Worm (Caenorhabditis elegans) whole organism, L1 larva: ENCODE results near the gene cyp-31A3.

Source experiments
- C16A3.4 ChIP-seq: fragments of 150-350 bp; optimal IDR thresholded peaks from 2 replicates; lab custom pipeline; 2014; ENCODE audit warnings: missing biosample characterization, missing genetic modification characterization
- F16B12.6 ChIP-seq: fragments of 150-350 bp; optimal IDR thresholded peaks from 2 replicates; lab custom pipeline; 2014; ENCODE audit warnings: missing biosample characterization, missing genetic modification characterization
- aly-2 ChIP-seq: fragments of 150-350 bp; optimal IDR thresholded peaks from 2 replicates; lab custom pipeline; 2014; ENCODE audit warnings: missing biosample characterization, missing genetic modification characterization
- ama-1 ChIP-seq: fragments of 150-350 bp; optimal IDR thresholded peaks from 2 replicates; lab custom pipeline; 2014
- ceh-8 ChIP-seq: fragments of 200-800 bp; sonication (Bioruptor generic); optimal IDR thresholded peaks from 2 replicates; lab custom pipeline; 2018; ENCODE audit warnings: mild to moderate bottlenecking, missing genetic modification characterization, moderate library complexity, missing compliant biosample characterization
- ceh-88 ChIP-seq: fragments of 200-800 bp; sonication (Bioruptor generic); IDR thresholded peaks from 2 replicates; pipeline ENCODE4 v1.3.6; 2022; ENCODE audit warnings: missing genetic modification characterization, missing compliant biosample characterization
- ces-1 ChIP-seq: fragments of 150-350 bp; optimal IDR thresholded peaks from 2 replicates; lab custom pipeline; 2014; ENCODE audit warnings: missing biosample characterization, missing genetic modification reagents, missing genetic modification characterization
- dpl-1 ChIP-seq, 3 experiments: fragments of 150-350 bp in 2 of 3; sonication (generic microtip) in 1 of 3; optimal IDR thresholded peaks; 2 replicates each; lab custom pipeline; 2014 to 2017; ENCODE audit warnings: missing biosample characterization in 3 of 3, missing genetic modification characterization in 3 of 3, missing genetic modification reagents in 3 of 3
- dsc-1 ChIP-seq: sonication (generic microtip); optimal IDR thresholded peaks from 2 replicates; lab custom pipeline; 2016; ENCODE audit warnings: mild to moderate bottlenecking, missing genetic modification characterization, missing compliant biosample characterization
- efl-1 ChIP-seq, 4 experiments: fragments of 150-350 bp; optimal IDR thresholded peaks in 3 of 4; peaks in 1 of 4; 1 replicate in 1 of 4; 2 replicates in 3 of 4; lab custom pipeline; 2014; ENCODE audit warnings: missing biosample characterization in 2 of 4, missing genetic modification characterization in 2 of 4, missing genetic modification reagents in 2 of 4
- egl-27 ChIP-seq, 2 experiments: fragments of 150-350 bp in 1 of 2; sonication (generic microtip); optimal IDR thresholded peaks; 3 replicates each; lab custom pipeline; 2017 to 2018; ENCODE audit warnings: missing biosample characterization in 2 of 2, missing genetic modification characterization in 2 of 2, missing genetic modification reagents in 2 of 2
- elt-2 ChIP-seq: sonication (generic microtip); optimal IDR thresholded peaks from 2 replicates; lab custom pipeline; 2016; ENCODE audit warnings: missing genetic modification characterization, mild to moderate bottlenecking, inconsistent platforms, missing compliant biosample characterization, missing genetic modification reagents
- elt-3 ChIP-seq, 6 experiments: fragments of 150-350 bp in 1 of 6; sonication (generic microtip); optimal IDR thresholded peaks; 2 replicates each; lab custom pipeline; 2017 to 2018; ENCODE audit warnings: missing biosample characterization in 6 of 6, missing genetic modification characterization in 6 of 6, inconsistent platforms in 1 of 6
- ets-5 ChIP-seq: fragments of 200-800 bp; sonication (Bioruptor generic); IDR thresholded peaks from 2 replicates; pipeline ENCODE4 v1.3.6; 2022; ENCODE audit warnings: missing genetic modification characterization, missing compliant biosample characterization
- fkh-10 ChIP-seq: sonication (generic microtip); optimal IDR thresholded peaks from 2 replicates; lab custom pipeline; 2017; ENCODE audit warnings: missing biosample characterization, missing genetic modification reagents, missing genetic modification characterization
- hpl-2 ChIP-seq: fragments of 150-350 bp; optimal IDR thresholded peaks from 2 replicates; lab custom pipeline; 2014; ENCODE audit warnings: missing biosample characterization, missing genetic modification reagents, missing genetic modification characterization
- irx-1 ChIP-seq: sonication (generic microtip); optimal IDR thresholded peaks from 2 replicates; lab custom pipeline; 2016; ENCODE audit warnings: missing genetic modification characterization, missing compliant biosample characterization
- isw-1 ChIP-seq: fragments of 200-800 bp; sonication (Bioruptor generic); IDR thresholded peaks from 2 replicates; pipeline ENCODE4 v1.3.6; 2022; ENCODE audit warnings: missing genetic modification characterization, missing compliant biosample characterization
- jun-1 ChIP-seq: fragments of 150-350 bp; optimal IDR thresholded peaks from 2 replicates; lab custom pipeline; 2014; ENCODE audit warnings: missing biosample characterization, missing genetic modification reagents, missing genetic modification characterization
- lin-15B ChIP-seq: fragments of 150-350 bp; sonication (generic microtip); optimal IDR thresholded peaks from 3 replicates; lab custom pipeline; 2014; ENCODE audit warnings: missing biosample characterization, missing genetic modification characterization
- lir-3 ChIP-seq: sonication (generic microtip); optimal IDR thresholded peaks from 2 replicates; lab custom pipeline; 2016; ENCODE audit warnings: mild to moderate bottlenecking, missing genetic modification characterization, moderate library complexity, missing compliant biosample characterization; ENCODE audit not compliant: poor library complexity
- mab-9 ChIP-seq: fragments of 200-800 bp; sonication (Bioruptor generic); IDR thresholded peaks from 2 replicates; pipeline ENCODE4 v1.3.6; 2022; ENCODE audit warnings: missing genetic modification reagents, missing genetic modification characterization, missing compliant biosample characterization
- mdl-1 ChIP-seq, 2 experiments: fragments of 150-350 bp; optimal IDR thresholded peaks; 2 replicates each; lab custom pipeline; 2014 to 2017; ENCODE audit warnings: missing biosample characterization in 2 of 2, missing genetic modification characterization in 2 of 2, inconsistent platforms in 1 of 2
- mef-2 ChIP-seq: fragments of 150-350 bp; optimal IDR thresholded peaks from 2 replicates; lab custom pipeline; 2014; ENCODE audit warnings: missing biosample characterization, missing genetic modification characterization
- mep-1 ChIP-seq: fragments of 150-350 bp; optimal IDR thresholded peaks from 2 replicates; lab custom pipeline; 2014; ENCODE audit warnings: missing biosample characterization, missing genetic modification characterization
- nhr-11 ChIP-seq: fragments of 150-350 bp; optimal IDR thresholded peaks from 2 replicates; lab custom pipeline; 2014; ENCODE audit warnings: missing biosample characterization, missing genetic modification characterization
- nhr-19 ChIP-seq: fragments of 200-800 bp; sonication (Bioruptor generic); conservative IDR thresholded peaks from 2 replicates; pipeline ENCODE4 v1.3.6; 2022; ENCODE audit warnings: missing genetic modification characterization, missing compliant biosample characterization
- nhr-20 ChIP-seq: sonication (generic microtip); optimal IDR thresholded peaks from 2 replicates; lab custom pipeline; 2016; ENCODE audit warnings: mild to moderate bottlenecking, missing genetic modification characterization, missing compliant biosample characterization
- nhr-237 ChIP-seq: fragments of 150-350 bp; optimal IDR thresholded peaks from 2 replicates; lab custom pipeline; 2014; ENCODE audit warnings: missing biosample characterization, missing genetic modification characterization
- nhr-28 ChIP-seq: fragments of 150-350 bp; optimal IDR thresholded peaks from 2 replicates; lab custom pipeline; 2014; ENCODE audit warnings: missing biosample characterization, missing genetic modification characterization
- nhr-47 ChIP-seq: sonication (generic microtip); optimal IDR thresholded peaks from 2 replicates; lab custom pipeline; 2016; ENCODE audit warnings: mild to moderate bottlenecking, missing genetic modification characterization, moderate library complexity, missing compliant biosample characterization
- nhr-84 ChIP-seq: sonication (generic microtip); optimal IDR thresholded peaks from 2 replicates; lab custom pipeline; 2017; ENCODE audit warnings: missing biosample characterization, missing genetic modification characterization
- nhr-85 ChIP-seq: sonication (generic microtip); peaks from one replicate; lab custom pipeline; 2016; ENCODE audit warnings: missing genetic modification characterization, inconsistent platforms, missing compliant biosample characterization
- nhr-90 ChIP-seq: sonication (generic microtip); optimal IDR thresholded peaks from 2 replicates; lab custom pipeline; 2016; ENCODE audit warnings: mild to moderate bottlenecking, missing genetic modification characterization, missing compliant biosample characterization; ENCODE audit not compliant: poor library complexity
- pag-3 ChIP-seq: sonication (generic microtip); optimal IDR thresholded peaks from 2 replicates; lab custom pipeline; 2017; ENCODE audit warnings: missing genetic modification characterization, mild to moderate bottlenecking, missing compliant biosample characterization, antibody characterized with exemption, borderline replicate concordance; ENCODE audit not compliant: insufficient read depth
- pax-3 ChIP-seq: fragments of 200-800 bp; sonication (Bioruptor generic); optimal IDR thresholded peaks from 2 replicates; lab custom pipeline; 2018; ENCODE audit warnings: mild to moderate bottlenecking, missing genetic modification characterization, moderate library complexity, missing compliant biosample characterization
- pqm-1 ChIP-seq: sonication (generic microtip); optimal IDR thresholded peaks from 3 replicates; lab custom pipeline; 2017; ENCODE audit warnings: missing biosample characterization, missing genetic modification characterization
- skn-1 ChIP-seq: fragments of 150-350 bp; optimal IDR thresholded peaks from 2 replicates; lab custom pipeline; 2014; ENCODE audit warnings: missing biosample characterization, missing genetic modification characterization
- sox-4 ChIP-seq: sonication (generic microtip); optimal IDR thresholded peaks from 2 replicates; lab custom pipeline; 2016; ENCODE audit warnings: missing genetic modification characterization, missing compliant biosample characterization
- sup-37 ChIP-seq: fragments of 200-800 bp; sonication (Bioruptor generic); optimal IDR thresholded peaks from 2 replicates; lab custom pipeline; 2018; ENCODE audit warnings: mild to moderate bottlenecking, missing genetic modification characterization, missing compliant biosample characterization
- tbx-2 ChIP-seq: sonication (generic microtip); optimal IDR thresholded peaks from 2 replicates; lab custom pipeline; 2016; ENCODE audit warnings: missing genetic modification characterization, missing compliant biosample characterization
- unc-30 ChIP-seq: sonication (generic microtip); optimal IDR thresholded peaks from 2 replicates; lab custom pipeline; 2017; ENCODE audit warnings: missing biosample characterization, missing genetic modification characterization
- unc-86 ChIP-seq: sonication (generic microtip); optimal IDR thresholded peaks from 2 replicates; lab custom pipeline; 2016; ENCODE audit warnings: missing genetic modification characterization, missing compliant biosample characterization
- vab-15 ChIP-seq: sonication (generic microtip); optimal IDR thresholded peaks from 2 replicates; lab custom pipeline; 2017; ENCODE audit warnings: missing genotype, mild to moderate bottlenecking, missing genetic modification characterization, missing compliant biosample characterization
- zag-1 ChIP-seq: fragments of 150-350 bp; optimal IDR thresholded peaks from 2 replicates; lab custom pipeline; 2014; ENCODE audit warnings: missing biosample characterization, missing genetic modification characterization
- ztf-4 ChIP-seq: fragments of 150-350 bp; optimal IDR thresholded peaks from 2 replicates; lab custom pipeline; 2014; ENCODE audit warnings: missing biosample characterization, missing genetic modification characterization

Gene cyp-31A3

ce11 chrIV:4745422-4745821, 15.4 kb upstream of the cyp-31A3 start, which contains the start of gene timm-17B.1 (continued):
- TF ChIP-seq C16A3.4 (tag; lab: Kevin White, UChicago) (peak; percentile 79), lir-3 (tag; lab: Kevin White, UChicago) (peak; percentile 45), ama-1 (lab: Kevin White, UChicago) (no peak), isw-1 (peak; percentile 75), skn-1 (peak; percentile 49), nhr-237 (tag; lab: Kevin White, UChicago) (no peak), unc-30 (tag; lab: Kevin White, UChicago) (no peak), sup-37 (no peak), efl-1 (optimal IDR thresholded peaks at IDR 0.05; lab: Kevin White, UChicago) (peak; percentile 71 to 79), efl-1 (GFP tag; optimal IDR thresholded peaks at IDR 0.05 in 1 of 2; lab: Kevin White, UChicago) (peak; percentile 76 to 97), nhr-28 (tag; lab: Kevin White, UChicago) (no peak), hpl-2 (GFP tag; lab: Kevin White, UChicago) (peak; percentile 36), pax-3 (tag; lab: Kevin White, UChicago) (no peak), nhr-84 (no peak), nhr-11 (tag; lab: Kevin White, UChicago) (peak; percentile 51), mef-2 (no peak), nhr-47 (peak; percentile 88), nhr-20 (tag; lab: Kevin White, UChicago) (peak; percentile 73), fkh-10 (no peak), jun-1 (tag; lab: Kevin White, UChicago) (peak; percentile 39), ceh-88 (GFP tag; lab: Robert Waterston, UW) (no peak), zag-1 (tag; lab: Kevin White, UChicago) (no peak), unc-86 (tag; lab: Kevin White, UChicago) (peak; percentile 48), ceh-8 (GFP tag; lab: Kevin White, UChicago) (no peak), aly-2 (tag; lab: Kevin White, UChicago) (peak; percentile 50), mab-9 (GFP tag; lab: Robert Waterston, UW) (0 out of 2 replicates have a peak, but pooled peaks have one; percentile 40), mdl-1 (tag; optimal IDR thresholded peaks at IDR 0.05; lab: Kevin White, UChicago) (peak in 1 of 2 experiments; percentile 56), ets-5 (GFP tag; lab: Robert Waterston, UW) (no peak), pqm-1 (tag; lab: Kevin White, UChicago) (no peak), tbx-2 (peak; percentile 73), egl-27 (tag; optimal IDR thresholded peaks at IDR 0.05; lab: Kevin White, UChicago) (no peak), nhr-90 (tag; lab: Kevin White, UChicago) (peak; percentile 76), pag-3 (tag; lab: Kevin White, UChicago) (no peak), dpl-1 (GFP tag; optimal IDR thresholded peaks at IDR 0.05; lab: Kevin White, UChicago) (peak; percentile 73 to 81 (median 81)), lin-15B (tag; lab: Kevin White, UChicago) (peak; percentile 50), mep-1 (peak; percentile 93), sox-4 (tag; lab: Kevin White, UChicago) (peak; percentile 44), nhr-85 (tag; lab: Kevin White, UChicago) (peak; percentile 79), ztf-4 (tag; lab: Kevin White, UChicago) (peak; percentile 35), F16B12.6 (tag; lab: Kevin White, UChicago) (peak; percentile 55), ces-1 (GFP tag; lab: Kevin White, UChicago) (no peak), irx-1 (tag; lab: Kevin White, UChicago) (peak; percentile 69), elt-3 (tag; optimal IDR thresholded peaks at IDR 0.05; lab: Kevin White, UChicago) (peak in 2 of 6 experiments; percentile 25 to 45), elt-2 (peak; percentile 26), dsc-1 (tag; lab: Kevin White, UChicago) (peak; percentile 72), nhr-19 (GFP tag; lab: Robert Waterston, UW) (peak; percentile 82), vab-15 (tag; lab: Kevin White, UChicago) (no peak)
